Worm (Caenorhabditis elegans) whole organism, midembryonic: ENCODE results near the gene droe-4.

ENCODE experiments used
- T22C8.4 ChIP-seq: fragments of 200-800 bp; sonication (Bioruptor generic); IDR thresholded peaks from 2 replicates; pipeline ENCODE4 v1.3.6; 2022; ENCODE audit warnings: missing genetic modification characterization, missing compliant biosample characterization
- cog-1 ChIP-seq: sonication (generic microtip); optimal IDR thresholded peaks from 2 replicates; lab custom pipeline; 2016; ENCODE audit warnings: missing genetic modification characterization, missing compliant biosample characterization
- flt-1 ChIP-seq: fragments of 200-800 bp; sonication (Bioruptor generic); IDR thresholded peaks from 2 replicates; pipeline ENCODE4 v1.3.6; 2022; ENCODE audit warnings: missing genetic modification characterization, missing compliant biosample characterization
- klf-2 ChIP-seq: fragments of 200-800 bp; sonication (Bioruptor generic); conservative IDR thresholded peaks from 2 replicates; pipeline ENCODE4 v1.3.6; 2022; ENCODE audit warnings: missing genetic modification reagents, missing genetic modification characterization, missing compliant biosample characterization
- med-1 ChIP-seq: sonication (generic microtip); optimal IDR thresholded peaks from 2 replicates; lab custom pipeline; 2017; ENCODE audit warnings: missing genetic modification characterization, mild to moderate bottlenecking, missing compliant biosample characterization, antibody characterized with exemption, missing genetic modification reagents; ENCODE audit not compliant: insufficient read depth
- ref-1 ChIP-seq: fragments of 200-800 bp; sonication (Bioruptor generic); conservative IDR thresholded peaks from 2 replicates; pipeline ENCODE4 v1.3.6; 2022; ENCODE audit warnings: missing genetic modification reagents, missing genetic modification characterization, missing compliant biosample characterization
- tab-1 ChIP-seq: fragments of 200-800 bp; sonication (Bioruptor generic); IDR thresholded peaks from 2 replicates; pipeline ENCODE4 v1.3.6; 2022; ENCODE audit warnings: missing genetic modification characterization, missing compliant biosample characterization
- ztf-23 ChIP-seq: fragments of 200-800 bp; sonication (Bioruptor generic); IDR thresholded peaks from 2 replicates; pipeline ENCODE4 v1.3.6; 2022; ENCODE audit warnings: missing genetic modification reagents, missing genetic modification characterization, missing compliant biosample characterization
- ztf-29 ChIP-seq: fragments of 200-800 bp; sonication (Bioruptor generic); IDR thresholded peaks from 2 replicates; pipeline ENCODE4 v1.3.6; 2022; ENCODE audit warnings: missing genetic modification reagents, missing genetic modification characterization, missing compliant biosample characterization

Gene droe-4

ce11 chrV:14003587-14004156 is 11.2 kb downstream of the droe-4 start:
- TF ChIP-seq ztf-29 = no peak
- TF ChIP-seq klf-2 (GFP tag; lab: Robert Waterston, UW) = no peak
- no peak for TF ChIP-seq T22C8.4 (GFP tag; lab: Robert Waterston, UW)
- TF ChIP-seq flt-1 (GFP tag; lab: Robert Waterston, UW) = no peak
- TF ChIP-seq tab-1 (GFP tag; lab: Robert Waterston, UW) = no peak
- TF ChIP-seq ref-1 (GFP tag; lab: Robert Waterston, UW) = no peak
- TF ChIP-seq med-1 (GFP tag; lab: Kevin White, UChicago) = no peak
- TF ChIP-seq cog-1 (tag; lab: Kevin White, UChicago) = no peak
- no peak for TF ChIP-seq ztf-23 (GFP tag; lab: Robert Waterston, UW)

DNA sequence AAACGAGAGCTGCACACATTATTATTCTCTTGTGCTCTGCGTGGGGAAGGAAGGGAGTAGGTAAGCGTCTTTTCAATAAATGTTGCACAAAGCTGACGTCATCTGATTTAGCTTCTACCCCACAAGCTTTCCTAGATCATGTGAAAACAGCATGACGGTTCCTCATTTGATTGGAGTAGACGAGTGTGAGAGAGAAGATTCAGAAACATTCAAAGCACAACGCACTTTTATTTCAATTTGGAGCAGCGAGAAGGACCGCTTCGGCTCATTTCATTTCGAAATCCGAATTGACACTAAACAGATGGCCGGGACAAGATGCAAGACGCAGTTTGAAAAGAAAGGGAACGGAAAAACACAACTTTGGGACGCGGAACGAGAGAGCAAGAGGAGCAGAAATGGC is 11.9 kb downstream of the droe-4 start:
- TF ChIP-seq cog-1 (tag; lab: Kevin White, UChicago) (no peak), klf-2 (GFP tag; lab: Robert Waterston, UW) (no peak), ztf-29 (no peak), med-1 (GFP tag; lab: Kevin White, UChicago) (no peak), ref-1 (GFP tag; lab: Robert Waterston, UW) (no peak), T22C8.4 (GFP tag; lab: Robert Waterston, UW) (no peak), flt-1 (GFP tag; lab: Robert Waterston, UW) (no peak), tab-1 (GFP tag; lab: Robert Waterston, UW) (no peak), ztf-23 (GFP tag; lab: Robert Waterston, UW) (no peak)

ce11 chrV:14005812-14006211 is 13.4 kb downstream of the droe-4 start, which contains the start of gene ric-7:
Gene ric-7 (minus strand): TSS chrV:14005912.
- TF ChIP-seq med-1 (GFP tag; lab: Kevin White, UChicago) (no peak), flt-1 (GFP tag; lab: Robert Waterston, UW) (no peak), tab-1 (GFP tag; lab: Robert Waterston, UW) (no peak), T22C8.4 (GFP tag; lab: Robert Waterston, UW) (no peak), ztf-29 (no peak)

DNA sequence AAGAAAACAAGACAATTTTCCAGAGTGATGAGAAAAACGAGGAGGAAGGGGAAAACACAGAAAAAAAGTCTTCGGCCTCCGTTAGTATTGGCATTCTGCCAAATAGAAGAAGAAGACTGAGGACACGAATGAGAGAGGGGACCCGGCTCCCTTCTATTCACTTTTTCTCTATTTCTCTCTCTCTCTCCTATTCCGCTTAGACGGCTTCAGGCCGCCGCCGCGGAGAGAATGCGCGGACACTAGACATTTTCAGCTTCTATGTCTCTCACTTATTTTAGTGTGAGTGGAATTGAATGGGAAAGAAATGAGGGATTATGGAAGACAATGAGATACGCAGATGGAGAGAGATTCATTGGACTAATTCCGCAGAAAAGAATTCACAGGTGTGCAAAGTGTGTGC is 14.4 kb downstream of the droe-4 start:
- TF ChIP-seq klf-2 (GFP tag; lab: Robert Waterston, UW) (no peak), flt-1 (GFP tag; lab: Robert Waterston, UW) (0 out of 2 replicates have a peak, but pooled peaks have one; percentile 4)

DNA sequence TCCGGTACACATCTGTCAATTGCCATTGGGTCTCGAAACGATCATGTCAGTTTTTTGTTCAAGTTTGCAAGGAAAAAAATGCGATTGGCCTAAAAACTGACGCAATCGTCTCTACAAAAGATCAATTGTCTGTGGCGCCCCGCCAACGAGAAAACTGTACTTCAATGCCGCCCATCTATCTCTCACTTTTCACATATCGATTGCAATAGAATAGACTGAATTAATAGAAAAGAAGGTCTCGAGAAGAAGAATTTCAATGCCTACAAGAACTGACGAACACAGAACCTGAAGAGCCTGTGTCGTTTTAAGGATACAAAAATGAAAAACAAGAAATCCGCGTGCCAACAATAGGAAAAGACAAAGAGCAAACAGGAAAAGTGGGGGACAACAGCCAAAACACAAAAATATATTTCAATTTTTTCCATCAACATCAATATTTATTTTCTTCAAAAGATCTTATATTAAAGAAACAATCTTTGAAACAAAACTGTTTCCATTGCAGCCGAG is 15.9 kb downstream of the droe-4 start:
- no peak for TF ChIP-seq tab-1 (GFP tag; lab: Robert Waterston, UW)
- no peak for TF ChIP-seq cog-1 (tag; lab: Kevin White, UChicago)
- TF ChIP-seq med-1 (GFP tag; lab: Kevin White, UChicago) = no peak
- TF ChIP-seq klf-2 (GFP tag; lab: Robert Waterston, UW) = no peak
- no peak for TF ChIP-seq ztf-29
- 0 out of 2 replicates have a peak, but pooled peaks have one; percentile 10 for TF ChIP-seq T22C8.4 (GFP tag; lab: Robert Waterston, UW)

DNA sequence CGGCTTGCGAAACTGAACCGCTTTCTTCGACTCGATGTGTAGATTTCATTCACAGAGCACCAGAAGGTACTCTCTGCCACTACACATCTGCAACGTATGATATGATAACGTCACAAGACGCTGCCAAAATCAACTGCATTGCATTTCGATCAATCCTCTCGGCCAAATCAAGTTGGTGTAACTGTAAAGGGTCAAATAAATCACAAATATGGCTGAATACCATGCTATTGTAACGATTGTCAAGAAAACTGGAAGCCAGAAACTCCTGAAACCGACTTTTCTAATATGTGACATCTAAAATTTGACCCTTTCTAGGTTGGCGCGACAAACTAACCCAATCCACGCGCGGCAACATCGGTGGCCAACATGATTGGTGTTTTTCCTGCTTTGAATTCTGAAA is 17.6 kb downstream of the droe-4 start:
- no peak for TF ChIP-seq cog-1 (tag; lab: Kevin White, UChicago)
- no peak for TF ChIP-seq ztf-23 (GFP tag; lab: Robert Waterston, UW)
- no peak for TF ChIP-seq ztf-29
- no peak for TF ChIP-seq tab-1 (GFP tag; lab: Robert Waterston, UW)
- TF ChIP-seq klf-2 (GFP tag; lab: Robert Waterston, UW) = no peak
- TF ChIP-seq med-1 (GFP tag; lab: Kevin White, UChicago) = no peak
- no peak for TF ChIP-seq ref-1 (GFP tag; lab: Robert Waterston, UW)
- TF ChIP-seq flt-1 (GFP tag; lab: Robert Waterston, UW) = no peak

ce11 chrV:14011427-14011826 is 19.0 kb downstream of the droe-4 start:
- no peak for TF ChIP-seq cog-1 (tag; lab: Kevin White, UChicago)
- TF ChIP-seq ztf-29 = no peak
- no peak for TF ChIP-seq klf-2 (GFP tag; lab: Robert Waterston, UW)
- 0 out of 2 replicates have a peak, but pooled peaks have one; percentile 33 for TF ChIP-seq ztf-23 (GFP tag; lab: Robert Waterston, UW)
- TF ChIP-seq T22C8.4 (GFP tag; lab: Robert Waterston, UW) = no peak
- 0 out of 2 replicates have a peak, but pooled peaks have one; percentile 18 for TF ChIP-seq flt-1 (GFP tag; lab: Robert Waterston, UW)
- TF ChIP-seq tab-1 (GFP tag; lab: Robert Waterston, UW) = no peak

DNA sequence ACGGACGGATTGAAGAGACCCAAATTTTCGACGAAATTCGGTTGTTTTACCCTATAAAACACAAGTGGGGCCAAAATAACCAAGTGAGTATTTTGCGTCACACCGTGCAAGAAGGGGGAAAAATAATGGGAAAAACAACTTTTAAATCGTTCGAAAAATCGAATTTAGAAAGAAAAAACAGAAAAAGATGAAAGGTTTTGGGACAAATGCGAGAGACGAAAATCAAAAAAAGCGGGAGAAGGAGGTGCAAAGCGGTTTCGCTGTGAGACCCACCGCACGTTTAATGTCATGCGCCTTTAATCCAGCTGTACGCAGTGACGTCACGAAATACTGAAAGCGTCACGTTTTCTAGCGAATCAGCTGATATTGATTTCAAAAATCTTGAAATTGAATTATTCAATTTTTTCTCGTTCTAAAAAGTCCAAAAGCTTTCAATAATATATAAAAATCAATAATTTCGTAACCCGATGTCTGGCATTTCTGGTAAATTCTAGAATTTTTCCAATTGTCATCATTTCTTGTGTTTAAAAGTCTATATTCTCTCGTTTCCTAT is 19.6 kb downstream of the droe-4 start, which contains the start of the genes ddx-17 and aip-1:
TSS of gene ddx-17 (minus strand) at position 51 of the 553 bp plus-strand sequence.
TSS of gene aip-1 (plus strand) at position 332 of the 553 bp plus-strand sequence.
- TF ChIP-seq flt-1 (GFP tag; lab: Robert Waterston, UW) = no peak
- no peak for TF ChIP-seq tab-1 (GFP tag; lab: Robert Waterston, UW)
- peak; percentile 20 for TF ChIP-seq cog-1 (tag; lab: Kevin White, UChicago)

ce11 chrV:14013638-14014037 is 21.2 kb downstream of the droe-4 start:
- TF ChIP-seq cog-1 (tag; lab: Kevin White, UChicago) = no peak
- no peak for TF ChIP-seq klf-2 (GFP tag; lab: Robert Waterston, UW)
- TF ChIP-seq ztf-29 = no peak
- no peak for TF ChIP-seq med-1 (GFP tag; lab: Kevin White, UChicago)
- no peak for TF ChIP-seq flt-1 (GFP tag; lab: Robert Waterston, UW)
- no peak for TF ChIP-seq ztf-23 (GFP tag; lab: Robert Waterston, UW)
- TF ChIP-seq T22C8.4 (GFP tag; lab: Robert Waterston, UW) = no peak
